Worm (Caenorhabditis elegans): ENCODE measurements around the gene T01C8.3.

DNA sequence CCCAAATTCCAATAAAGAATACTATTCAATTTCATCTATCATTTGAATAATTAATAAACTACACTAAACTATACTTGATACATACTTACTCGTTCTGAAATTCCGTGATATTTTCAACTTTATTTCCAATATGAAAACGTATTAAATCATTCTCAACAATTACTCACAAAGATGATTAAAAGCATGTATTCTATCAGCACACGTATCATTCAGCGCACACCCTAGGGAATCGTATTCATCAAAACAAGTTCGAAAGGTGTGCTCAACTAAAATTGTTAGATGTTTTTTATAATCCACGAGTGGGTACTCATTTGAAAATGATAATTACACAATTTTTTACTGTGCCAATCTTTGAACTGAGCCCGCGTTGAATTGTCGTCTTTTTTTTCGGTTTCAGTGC, 20.5 kb downstream of the T01C8.3 start, which contains the start of gene C10E2.1:
- TF ChIP-seq pat-9 (tag; optimal IDR thresholded peaks at IDR 0.05) (no peak), ama-1 (optimal IDR thresholded peaks at IDR 0.05) (no peak), madf-2 (tag; optimal IDR thresholded peaks at IDR 0.05) (no peak), ceh-9 (tag; optimal IDR thresholded peaks at IDR 0.05) (no peak), fkh-10 (GFP tag; optimal IDR thresholded peaks at IDR 0.05) (no peak), ceh-31 (tag; optimal IDR thresholded peaks at IDR 0.05) (no peak), ref-2 (tag; optimal IDR thresholded peaks at IDR 0.05) (no peak), che-1 (tag; optimal IDR thresholded peaks at IDR 0.05) (no peak), eyg-1 (tag; optimal IDR thresholded peaks at IDR 0.05) (no peak), F13H6.1 (tag; optimal IDR thresholded peaks at IDR 0.05) (no peak), elt-2 (tag; optimal IDR thresholded peaks at IDR 0.05) (no peak), tbx-2 (tag; optimal IDR thresholded peaks at IDR 0.05) (no peak), hlh-13 (GFP tag; optimal IDR thresholded peaks at IDR 0.05) (no peak)

Data from whole organism, late embryonic.